Worm (Caenorhabditis elegans): ENCODE measurements around the gene epg-3.

ce11 chrIII:12885153-12885552 lies 49.4 kb upstream of the epg-3 start:
- TF ChIP-seq nhr-23 (tag; optimal IDR thresholded peaks at IDR 0.05): no peak
- TF ChIP-seq snpc-4 (tag; optimal IDR thresholded peaks at IDR 0.05): no peak
- TF ChIP-seq ama-1 (optimal IDR thresholded peaks at IDR 0.05): no peak
- TF ChIP-seq mml-1 (tag; optimal IDR thresholded peaks at IDR 0.05): no peak
- TF ChIP-seq ztf-11 (tag; optimal IDR thresholded peaks at IDR 0.05): no peak
- TF ChIP-seq pha-4 (tag; optimal IDR thresholded peaks at IDR 0.05): no peak
- TF ChIP-seq nhr-237 (tag; optimal IDR thresholded peaks at IDR 0.05): no peak
- TF ChIP-seq tbx-2 (tag; optimal IDR thresholded peaks at IDR 0.05): no peak
- TF ChIP-seq skn-1 (tag; optimal IDR thresholded peaks at IDR 0.05): no peak
- no peak for TF ChIP-seq ceh-9 (tag; optimal IDR thresholded peaks at IDR 0.05)
- no peak for TF ChIP-seq ceh-82 (tag; optimal IDR thresholded peaks at IDR 0.05)
- no peak for TF ChIP-seq ztf-4 (tag; optimal IDR thresholded peaks at IDR 0.05)
